Fruit fly (Drosophila melanogaster) whole organism, embryonic: ENCODE measurements around the gene CG31344.

Source experiments
- CG11560 ChIP-seq: fragments of 200-800 bp; sonication (Bioruptor generic); IDR thresholded peaks from 3 replicates; pipeline ENCODE4 v1.3.6; 2022; ENCODE audit warnings: missing biosample characterization, missing genetic modification characterization
- CG12391 ChIP-seq: fragments of 200-800 bp; sonication (Bioruptor generic); optimal IDR thresholded peaks from 3 replicates; lab custom pipeline; 2018; ENCODE audit warnings: missing biosample characterization, mild to moderate bottlenecking, missing genetic modification characterization, moderate library complexity
- CG12659 ChIP-seq: fragments of 200-800 bp; sonication (Bioruptor generic); optimal IDR thresholded peaks from 3 replicates; lab custom pipeline; 2017; ENCODE audit warnings: mild to moderate bottlenecking, missing biosample characterization, missing genetic modification reagents, missing genetic modification characterization
- CG13624 ChIP-seq: fragments of 200-800 bp; sonication (Bioruptor generic); optimal IDR thresholded peaks from 2 replicates; lab custom pipeline; 2016; ENCODE audit warnings: missing biosample characterization, missing genetic modification characterization
- CG14965 ChIP-seq: fragments of 200-800 bp; sonication (Bioruptor generic); optimal IDR thresholded peaks from 2 replicates; lab custom pipeline; 2016; ENCODE audit warnings: missing biosample characterization, missing genetic modification characterization, borderline replicate concordance
- CG1647 ChIP-seq: fragments of 200-800 bp; sonication (Bioruptor generic); optimal IDR thresholded peaks from 3 replicates; lab custom pipeline; 2016; ENCODE audit warnings: missing biosample characterization, missing genetic modification characterization
- CG16813 ChIP-seq: fragments of 200-800 bp; sonication (Bioruptor generic); IDR thresholded peaks from 3 replicates; pipeline ENCODE4 v1.3.6; 2022; ENCODE audit warnings: missing biosample characterization, missing genetic modification characterization; ENCODE audit not compliant: partially characterized antibody
- CG17612 ChIP-seq: fragments of 200-800 bp; sonication (Bioruptor generic); IDR thresholded peaks from 2 replicates; pipeline ENCODE4 v1.3.6; 2022; ENCODE audit warnings: missing biosample characterization, missing genetic modification characterization
- CG17829 ChIP-seq: fragments of 200-800 bp; optimal IDR thresholded peaks from 2 replicates; lab custom pipeline; 2019; ENCODE audit warnings: missing biosample characterization, mild to moderate bottlenecking, missing genetic modification characterization, moderate library complexity
- CG33213 ChIP-seq: fragments of 200-800 bp; sonication (Bioruptor generic); optimal IDR thresholded peaks from 3 replicates; lab custom pipeline; 2016; ENCODE audit warnings: missing biosample characterization, missing genetic modification characterization
- CG3995 ChIP-seq: fragments of 200-800 bp; sonication (Bioruptor generic); optimal IDR thresholded peaks from 3 replicates; lab custom pipeline; 2016; ENCODE audit warnings: missing biosample characterization, missing genetic modification characterization
- CG6654 ChIP-seq: fragments of 200-800 bp; sonication (Bioruptor generic); optimal IDR thresholded peaks from 2 replicates; lab custom pipeline; 2017; ENCODE audit warnings: missing biosample characterization, mild to moderate bottlenecking, missing genetic modification characterization
- CG7786 ChIP-seq: fragments of 200-800 bp; sonication (Bioruptor generic); optimal IDR thresholded peaks from 2 replicates; lab custom pipeline; 2016; ENCODE audit warnings: missing biosample characterization, missing genetic modification characterization
- CG7963 ChIP-seq: fragments of 200-800 bp; sonication (Bioruptor generic); IDR thresholded peaks from 3 replicates; pipeline ENCODE4 v1.3.6; 2022; ENCODE audit warnings: missing biosample characterization, missing genetic modification characterization; ENCODE audit not compliant: partially characterized antibody
- Dek ChIP-seq: fragments of 200-800 bp; sonication (Bioruptor generic); optimal IDR thresholded peaks from 3 replicates; lab custom pipeline; 2019; ENCODE audit warnings: missing biosample characterization, mild to moderate bottlenecking, missing genetic modification characterization, moderate library complexity
- Dll ChIP-seq: fragments of 200-800 bp; sonication (Bioruptor generic); IDR thresholded peaks from 4 replicates; pipeline ENCODE4 v1.3.6; 2022; ENCODE audit warnings: missing biosample characterization, missing genetic modification characterization; ENCODE audit not compliant: partially characterized antibody
- Doc3 ChIP-seq: fragments of 200-800 bp; sonication (Bioruptor generic); IDR thresholded peaks from 3 replicates; pipeline ENCODE4 v1.3.6; 2022; ENCODE audit warnings: missing biosample characterization, missing genetic modification characterization; ENCODE audit not compliant: partially characterized antibody
- Eip74EF ChIP-seq, 2 experiments: fragments of 200-800 bp in 1 of 2; fragments of >200 bp in 1 of 2; sonication (Bioruptor generic) in 1 of 2; optimal IDR thresholded peaks; 2 replicates each; lab custom pipeline; 2017 to 2019; ENCODE audit warnings: missing biosample characterization in 2 of 2, missing genetic modification characterization in 2 of 2, mild to moderate bottlenecking in 1 of 2, moderate library complexity in 1 of 2
- Hr51 ChIP-seq, 2 experiments: fragments of 200-800 bp; sonication (Bioruptor generic); optimal IDR thresholded peaks; 2 replicates in 1 of 2; 3 replicates in 1 of 2; lab custom pipeline; 2016 to 2018; ENCODE audit warnings: missing biosample characterization in 2 of 2, missing genetic modification characterization in 2 of 2, mild to moderate bottlenecking in 1 of 2, moderate library complexity in 1 of 2
- MBD-R2 ChIP-seq: fragments of 200-800 bp; sonication (Bioruptor generic); IDR thresholded peaks from 2 replicates; pipeline ENCODE4 v1.3.6; 2022; ENCODE audit warnings: missing biosample characterization, missing genetic modification characterization
- MTF-1 ChIP-seq: fragments of 200-800 bp; sonication (Bioruptor generic); optimal IDR thresholded peaks from 2 replicates; lab custom pipeline; 2018; ENCODE audit warnings: missing biosample characterization, mild to moderate bottlenecking, missing genetic modification characterization, borderline replicate concordance
- Med ChIP-seq: fragments of 200-800 bp; sonication (Bioruptor generic); peaks from one replicate; lab custom pipeline; 2016; ENCODE audit warnings: missing biosample characterization, missing genetic modification characterization, mild to moderate bottlenecking, inconsistent platforms, moderate library complexity
- Mes4 ChIP-seq: fragments of 200-800 bp; sonication (Bioruptor generic); optimal IDR thresholded peaks from 2 replicates; lab custom pipeline; 2016; ENCODE audit warnings: missing biosample characterization, missing genetic modification characterization
- NK7.1 ChIP-seq: fragments of 200-800 bp; sonication (Bioruptor generic); optimal IDR thresholded peaks from 3 replicates; lab custom pipeline; 2016; ENCODE audit warnings: missing biosample characterization, missing genetic modification characterization
- Nf-YB ChIP-seq: fragments of 200-800 bp; sonication (Bioruptor generic); optimal IDR thresholded peaks from 3 replicates; lab custom pipeline; 2019; ENCODE audit warnings: missing biosample characterization, mild to moderate bottlenecking, missing genetic modification characterization, moderate library complexity
- Rx ChIP-seq: fragments of 200-800 bp; sonication (Bioruptor generic); IDR thresholded peaks from 2 replicates; pipeline ENCODE4 v1.3.6; 2022; ENCODE audit warnings: missing biosample characterization, missing genetic modification characterization
- Scr ChIP-seq: fragments of 200-800 bp; sonication (Bioruptor generic); IDR thresholded peaks from 2 replicates; pipeline ENCODE4 v1.3.6; 2022; ENCODE audit warnings: missing biosample characterization, missing genetic modification characterization; ENCODE audit not compliant: partially characterized antibody
- Trl ChIP-seq, 3 experiments: fragments of >200 bp in 2 of 3; fragments of 200-800 bp in 1 of 3; sonication (Bioruptor generic) in 1 of 3; optimal IDR thresholded peaks; 2 replicates in 1 of 3; 3 replicates in 2 of 3; lab custom pipeline; 2016 to 2017; ENCODE audit warnings: missing biosample characterization in 1 of 3, missing genetic modification characterization in 1 of 3
- Vsx1 ChIP-seq: fragments of 200-800 bp; sonication (Bioruptor generic); optimal IDR thresholded peaks from 2 replicates; lab custom pipeline; 2017; ENCODE audit warnings: missing biosample characterization, mild to moderate bottlenecking, missing genetic modification characterization, missing genetic modification reagents
- YL-1 ChIP-seq: fragments of 200-800 bp; sonication (Bioruptor generic); optimal IDR thresholded peaks from 3 replicates; lab custom pipeline; 2017; ENCODE audit warnings: missing biosample characterization, mild to moderate bottlenecking, missing genetic modification characterization
- ab ChIP-seq: fragments of 200-800 bp; sonication (Bioruptor generic); optimal IDR thresholded peaks from 2 replicates; lab custom pipeline; 2016; ENCODE audit warnings: missing biosample characterization, missing genetic modification characterization
- bigmax ChIP-seq: fragments of 200-800 bp; sonication (Bioruptor generic); optimal IDR thresholded peaks from 2 replicates; lab custom pipeline; 2018; ENCODE audit warnings: missing biosample characterization, mild to moderate bottlenecking, missing genetic modification characterization
- cato ChIP-seq: fragments of 200-800 bp; sonication (Bioruptor generic); optimal IDR thresholded peaks from 2 replicates; lab custom pipeline; 2016; ENCODE audit warnings: missing biosample characterization, missing genetic modification characterization, borderline replicate concordance
- caup ChIP-seq: fragments of 200-800 bp; sonication (Bioruptor generic); optimal IDR thresholded peaks from 3 replicates; lab custom pipeline; 2017; ENCODE audit warnings: missing biosample characterization, mild to moderate bottlenecking, missing genetic modification characterization, moderate library complexity; ENCODE audit not compliant: severe bottlenecking
- chinmo ChIP-seq: fragments of 200-800 bp; sonication (Bioruptor generic); IDR thresholded peaks from 4 replicates; pipeline ENCODE4 v1.3.6; 2022; ENCODE audit warnings: missing biosample characterization, missing genetic modification characterization; ENCODE audit not compliant: partially characterized antibody
- dan ChIP-seq: fragments of 200-800 bp; sonication (Bioruptor generic); IDR thresholded peaks from 2 replicates; pipeline ENCODE4 v1.3.6; 2022; ENCODE audit warnings: missing biosample characterization, missing genetic modification characterization
- dm ChIP-seq: fragments of 200-800 bp; sonication (Bioruptor generic); optimal IDR thresholded peaks from 3 replicates; lab custom pipeline; 2016; ENCODE audit warnings: missing biosample characterization, missing genetic modification characterization
- gfzf ChIP-seq: fragments of 200-800 bp; sonication (Bioruptor generic); optimal IDR thresholded peaks from 2 replicates; lab custom pipeline; 2016; ENCODE audit warnings: missing biosample characterization, mild to moderate bottlenecking, missing genetic modification characterization, moderate library complexity
- grn ChIP-seq: fragments of 200-800 bp; sonication (Bioruptor generic); optimal IDR thresholded peaks from 3 replicates; lab custom pipeline; 2017; ENCODE audit warnings: missing biosample characterization, missing genetic modification characterization
- gro ChIP-seq: fragments of 200-800 bp; sonication (Bioruptor generic); optimal IDR thresholded peaks from 2 replicates; lab custom pipeline; 2016; ENCODE audit warnings: missing biosample characterization, missing genetic modification characterization
- hbn ChIP-seq: fragments of 200-800 bp; sonication (Bioruptor generic); IDR thresholded peaks from 2 replicates; pipeline ENCODE4 v1.3.6; 2022; ENCODE audit warnings: missing biosample characterization, missing genetic modification characterization; ENCODE audit not compliant: partially characterized antibody
- ind ChIP-seq: fragments of 200-800 bp; sonication (Bioruptor generic); optimal IDR thresholded peaks from 3 replicates; lab custom pipeline; 2016; ENCODE audit warnings: missing biosample characterization, missing genetic modification characterization
- oc ChIP-seq: fragments of 200-800 bp; sonication (Bioruptor generic); optimal IDR thresholded peaks from 2 replicates; lab custom pipeline; 2018; ENCODE audit warnings: missing biosample characterization, mild to moderate bottlenecking, missing genetic modification characterization, moderate library complexity
- pb ChIP-seq: fragments of 200-800 bp; sonication (Bioruptor generic); optimal IDR thresholded peaks from 3 replicates; lab custom pipeline; 2016; ENCODE audit warnings: missing biosample characterization, missing genetic modification characterization
- pnt ChIP-seq: fragments of 200-800 bp; sonication (Bioruptor generic); optimal IDR thresholded peaks from 3 replicates; lab custom pipeline; 2016; ENCODE audit warnings: missing biosample characterization, missing genetic modification characterization
- sc ChIP-seq, 3 experiments: fragments of >200 bp in 2 of 3; fragments of 200-800 bp in 1 of 3; sonication (Bioruptor generic) in 1 of 3; optimal IDR thresholded peaks; 2 replicates in 2 of 3; 3 replicates in 1 of 3; lab custom pipeline; 2017; ENCODE audit warnings: mild to moderate bottlenecking in 1 of 3, missing biosample characterization in 1 of 3, missing genetic modification characterization in 1 of 3, missing genetic modification reagents in 1 of 3
- scrt ChIP-seq: fragments of 200-800 bp; sonication (Bioruptor generic); optimal IDR thresholded peaks from 2 replicates; lab custom pipeline; 2018; ENCODE audit warnings: missing biosample characterization, mild to moderate bottlenecking, missing genetic modification characterization, moderate library complexity
- slbo ChIP-seq: fragments of 200-800 bp; sonication (Bioruptor generic); IDR thresholded peaks from 2 replicates; pipeline ENCODE4 v1.3.6; 2022; ENCODE audit warnings: missing biosample characterization, missing genetic modification characterization

CG31344 gene

dm6 chr3R:15225279-15225730 lies at the start of gene CG31344, which contains the start of gene Caf1-55:
Gene CG31344, minus strand, starts transcription at chr3R:15225329.
Gene Caf1-55, plus strand, starts transcription at chr3R:15225576.
- TF ChIP-seq NK7.1 (GFP tag; lab: Kevin White, UChicago) (no peak), sc (optimal IDR thresholded peaks at IDR 0.05; lab: Kevin White, UChicago) (no peak), sc (GFP tag; optimal IDR thresholded peaks at IDR 0.05; lab: Kevin White, UChicago) (no peak), CG16813 (peak; percentile 71), Trl (optimal IDR thresholded peaks at IDR 0.05; lab: Kevin White, UChicago) (no peak), Trl (GFP tag; optimal IDR thresholded peaks at IDR 0.05; lab: Kevin White, UChicago) (no peak), bigmax (no peak), CG17829 (tag; lab: Kevin White, UChicago) (peak; percentile 34), CG1647 (no peak), pnt (no peak), Scr (GFP tag; lab: Robert Waterston, UW) (peak; percentile 74), Dll (GFP tag; lab: Robert Waterston, UW) (peak; percentile 86), ind (GFP tag; lab: Kevin White, UChicago) (no peak), dm (GFP tag; lab: Kevin White, UChicago) (peak; percentile 60), Med (peak; percentile 74), MBD-R2 (GFP tag; lab: Robert Waterston, UW) (peak; percentile 82), oc (tag; lab: Kevin White, UChicago) (no peak), CG7963 (peak; percentile 79; the same call in 2 of the 3 replicates), Rx (no peak), CG13624 (peak; percentile 12), YL-1 (GFP tag; lab: Kevin White, UChicago) (peak; percentile 81), CG7786 (GFP tag; lab: Kevin White, UChicago) (peak; percentile 17), CG17612 (GFP tag; lab: Robert Waterston, UW) (no peak), Doc3 (GFP tag; lab: Robert Waterston, UW) (peak; percentile 68; the same call in 2 of the 3 replicates), CG14965 (no peak), Dek (tag; lab: Kevin White, UChicago) (no peak), gfzf (GFP tag; lab: Kevin White, UChicago) (peak; percentile 93), CG6654 (GFP tag; lab: Kevin White, UChicago) (no peak), chinmo (peak; percentile 93; the same call in 2 of the 4 replicates), CG12391 (tag; lab: Kevin White, UChicago) (peak; percentile 54), Vsx1 (GFP tag; lab: Kevin White, UChicago) (peak; percentile 16), grn (GFP tag; lab: Kevin White, UChicago) (peak; percentile 31), CG3995 (GFP tag; lab: Kevin White, UChicago) (peak; percentile 78), Hr51 (GFP tag; optimal IDR thresholded peaks at IDR 0.05; lab: Kevin White, UChicago) (no peak), Mes4 (GFP tag; lab: Kevin White, UChicago) (no peak), ab (GFP tag; lab: Kevin White, UChicago) (no peak), gro (GFP tag; lab: Kevin White, UChicago) (peak; percentile 26), CG12659 (GFP tag; lab: Kevin White, UChicago) (peak; percentile 74), slbo (no peak; the same call in 1 of the 2 replicates), Eip74EF (GFP tag; optimal IDR thresholded peaks at IDR 0.05; lab: Kevin White, UChicago) (no peak), dan (GFP tag; lab: Robert Waterston, UW) (no peak), pb (no peak), CG33213 (GFP tag; lab: Kevin White, UChicago) (peak; percentile 20), CG11560 (tag; lab: Robert Waterston, UW) (peak; percentile 91), hbn (peak; percentile 79), scrt (GFP tag; lab: Kevin White, UChicago) (no peak), MTF-1 (no peak), caup (no peak), cato (GFP tag; lab: Kevin White, UChicago) (no peak), Nf-YB (no peak)
